Worm (Caenorhabditis elegans) whole organism, L1 larva: ENCODE measurements around the gene pud-1.2.

ENCODE experiments used
- C16A3.4 ChIP-seq: fragments of 150-350 bp; optimal IDR thresholded peaks from 2 replicates; lab custom pipeline; 2014; ENCODE audit warnings: missing biosample characterization, missing genetic modification characterization
- mab-9 ChIP-seq: fragments of 200-800 bp; sonication (Bioruptor generic); IDR thresholded peaks from 2 replicates; pipeline ENCODE4 v1.3.6; 2022; ENCODE audit warnings: missing genetic modification reagents, missing genetic modification characterization, missing compliant biosample characterization

ce11 chrV:2292240-2292639 is 30.1 kb downstream of the pud-1.2 start, which contains the start of gene nhr-115:
- no peak for TF ChIP-seq mab-9
- TF ChIP-seq C16A3.4 (tag; lab: Kevin White, UChicago) = no peak
